Fruit fly (Drosophila melanogaster): Measurements from ENCODE around the gene CG45428.

- TF ChIP-seq CG8478 (optimal IDR thresholded peaks at IDR 0.05) (no peak), Dll (optimal IDR thresholded peaks at IDR 0.05) (no peak), psq (optimal IDR thresholded peaks at IDR 0.05) (no peak), EcR (GFP tag; optimal IDR thresholded peaks at IDR 0.05) (no peak), pan (optimal IDR thresholded peaks at IDR 0.05) (no peak), usp (GFP tag; optimal IDR thresholded peaks at IDR 0.05) (no peak)
Observed at dm6 chr3L:22863367-22864078, 26.7 kb upstream of the CG45428 start, which contains the start of gene CG33169.
